Worm (Caenorhabditis elegans) whole organism, young adult: Measurements from ENCODE around the gene gcy-13.
A peak's percentile ranks its signal among the peaks of the same experiment; 100 is the strongest.

ENCODE experiments used
- B0336.3 ChIP-seq: fragments of 200-800 bp; sonication (Bioruptor generic); IDR thresholded peaks from 2 replicates; pipeline ENCODE4 v1.3.6; 2022; ENCODE audit warnings: missing genetic modification characterization, missing compliant biosample characterization
- F10E7.11 ChIP-seq: sonication (generic microtip); optimal IDR thresholded peaks from 2 replicates; lab custom pipeline; 2017; ENCODE audit warnings: mild to moderate bottlenecking, missing genetic modification characterization, moderate library complexity, missing compliant biosample characterization
- F22D6.2 ChIP-seq: sonication (generic microtip); optimal IDR thresholded peaks from 2 replicates; lab custom pipeline; 2016; ENCODE audit warnings: mild to moderate bottlenecking, missing genetic modification characterization, missing compliant biosample characterization
- F37B4.10 ChIP-seq: fragments of 200-800 bp; sonication (Bioruptor generic); IDR thresholded peaks from 2 replicates; pipeline ENCODE4 v1.3.6; 2022; ENCODE audit warnings: missing genetic modification characterization, missing compliant biosample characterization
- F39B2.1 ChIP-seq: fragments of 200-800 bp; sonication (Bioruptor generic); IDR thresholded peaks from 2 replicates; pipeline ENCODE4 v1.3.6; 2022; ENCODE audit warnings: missing genetic modification reagents, missing genetic modification characterization, missing compliant biosample characterization
- F49E8.2 ChIP-seq: sonication (generic microtip); optimal IDR thresholded peaks from 3 replicates; lab custom pipeline; 2017; ENCODE audit warnings: missing genetic modification characterization, mild to moderate bottlenecking, missing compliant biosample characterization, antibody characterized with exemption, moderate library complexity; ENCODE audit not compliant: insufficient read depth
- F52B5.7 ChIP-seq: sonication (generic microtip); optimal IDR thresholded peaks from 2 replicates; lab custom pipeline; 2016; ENCODE audit warnings: mild to moderate bottlenecking, missing genetic modification characterization, missing compliant biosample characterization
- Y53F4B.3 ChIP-seq: fragments of 200-800 bp; sonication (Bioruptor generic); IDR thresholded peaks from 2 replicates; pipeline ENCODE4 v1.3.6; 2022; ENCODE audit warnings: missing genetic modification reagents, missing genetic modification characterization, missing compliant biosample characterization
- Y67H2A.10 ChIP-seq: fragments of 200-800 bp; sonication (Bioruptor generic); conservative IDR thresholded peaks from 2 replicates; pipeline ENCODE4 v1.3.6; 2022; ENCODE audit warnings: missing genetic modification reagents, missing genetic modification characterization, missing compliant biosample characterization
- Y95B8A.8 ChIP-seq: fragments of 200-800 bp; sonication (Bioruptor generic); IDR thresholded peaks from 2 replicates; pipeline ENCODE4 v1.3.6; 2022; ENCODE audit warnings: missing genetic modification reagents, missing genetic modification characterization, missing compliant biosample characterization
- atf-7 ChIP-seq: sonication (generic microtip); optimal IDR thresholded peaks from 2 replicates; lab custom pipeline; 2017; ENCODE audit warnings: mild to moderate bottlenecking, missing genetic modification characterization, missing compliant biosample characterization
- attf-3 ChIP-seq: fragments of 200-800 bp; sonication (Bioruptor generic); conservative IDR thresholded peaks from 2 replicates; pipeline ENCODE4 v1.3.6; 2022; ENCODE audit warnings: missing genetic modification reagents, missing genetic modification characterization, missing compliant biosample characterization
- ccch-3 ChIP-seq: fragments of 200-800 bp; sonication (Bioruptor generic); optimal IDR thresholded peaks from 2 replicates; lab custom pipeline; 2018; ENCODE audit warnings: mild to moderate bottlenecking, missing genetic modification characterization, missing compliant biosample characterization
- cebp-2 ChIP-seq: fragments of 200-800 bp; sonication (Bioruptor generic); IDR thresholded peaks from 2 replicates; pipeline ENCODE4 v1.3.6; 2022; ENCODE audit warnings: missing genetic modification characterization, missing compliant biosample characterization
- ceh-79 ChIP-seq: sonication (generic microtip); optimal IDR thresholded peaks from 2 replicates; lab custom pipeline; 2017; ENCODE audit warnings: mild to moderate bottlenecking, missing genetic modification characterization, missing compliant biosample characterization
- chd-7 ChIP-seq: sonication (generic microtip); optimal IDR thresholded peaks from 2 replicates; lab custom pipeline; 2016; ENCODE audit warnings: mild to moderate bottlenecking, missing genetic modification characterization, moderate library complexity, missing compliant biosample characterization
- efl-1 ChIP-seq: fragments of 150-350 bp; optimal IDR thresholded peaks from 2 replicates; lab custom pipeline; 2014; ENCODE audit warnings: missing biosample characterization, missing genetic modification reagents, missing genetic modification characterization
- egl-18 ChIP-seq: fragments of 200-800 bp; sonication (Bioruptor generic); IDR thresholded peaks from 2 replicates; pipeline ENCODE4 v1.3.6; 2022; ENCODE audit warnings: missing genetic modification reagents, missing genetic modification characterization, missing compliant biosample characterization
- egl-44 ChIP-seq: fragments of 200-800 bp; sonication (Bioruptor generic); IDR thresholded peaks from 2 replicates; pipeline ENCODE4 v1.3.6; 2022; ENCODE audit warnings: missing genetic modification reagents, missing genetic modification characterization, missing compliant biosample characterization
- egrh-3 ChIP-seq: fragments of 200-800 bp; sonication (Bioruptor generic); IDR thresholded peaks from 2 replicates; pipeline ENCODE4 v1.3.6; 2022; ENCODE audit warnings: missing genetic modification reagents, missing genetic modification characterization, missing compliant biosample characterization
- gei-17 ChIP-seq: fragments of 200-800 bp; sonication (Bioruptor generic); optimal IDR thresholded peaks from 2 replicates; lab custom pipeline; 2018; ENCODE audit warnings: mild to moderate bottlenecking, missing genetic modification characterization, missing compliant biosample characterization
- lag-1 ChIP-seq: fragments of 200-800 bp; sonication (Bioruptor generic); IDR thresholded peaks from 2 replicates; pipeline ENCODE4 v1.3.6; 2022; ENCODE audit warnings: missing genetic modification reagents, missing genetic modification characterization, missing compliant biosample characterization
- let-526 ChIP-seq: fragments of 200-800 bp; sonication (Bioruptor generic); IDR thresholded peaks from 2 replicates; pipeline ENCODE4 v1.3.6; 2022; ENCODE audit warnings: missing genetic modification reagents, missing genetic modification characterization, missing compliant biosample characterization
- lir-1 ChIP-seq: fragments of 200-800 bp; sonication (Bioruptor generic); conservative IDR thresholded peaks from 2 replicates; pipeline ENCODE4 v1.3.6; 2022; ENCODE audit warnings: missing genetic modification reagents, missing genetic modification characterization, missing compliant biosample characterization
- madf-10 ChIP-seq: sonication (generic microtip); optimal IDR thresholded peaks from 2 replicates; lab custom pipeline; 2016; ENCODE audit warnings: mild to moderate bottlenecking, missing genetic modification characterization, missing compliant biosample characterization
- madf-3 ChIP-seq: fragments of 200-800 bp; sonication (Bioruptor generic); IDR thresholded peaks from 2 replicates; pipeline ENCODE4 v1.3.6; 2022; ENCODE audit warnings: missing genetic modification reagents, missing genetic modification characterization, missing compliant biosample characterization
- madf-6 ChIP-seq: fragments of 200-800 bp; sonication (Bioruptor generic); IDR thresholded peaks from 2 replicates; pipeline ENCODE4 v1.3.6; 2022; ENCODE audit warnings: missing genetic modification reagents, missing genetic modification characterization, missing compliant biosample characterization
- madf-8 ChIP-seq: fragments of 200-800 bp; sonication (Bioruptor generic); conservative IDR thresholded peaks from 2 replicates; pipeline ENCODE4 v1.3.6; 2022; ENCODE audit warnings: missing genetic modification reagents, missing genetic modification characterization, missing compliant biosample characterization
- mxl-1 ChIP-seq: sonication (generic microtip); optimal IDR thresholded peaks from 2 replicates; lab custom pipeline; 2016; ENCODE audit warnings: missing genetic modification characterization, missing compliant biosample characterization
- nfya-2 ChIP-seq: fragments of 200-800 bp; sonication (Bioruptor generic); IDR thresholded peaks from 2 replicates; pipeline ENCODE4 v1.3.6; 2022; ENCODE audit warnings: missing genetic modification reagents, missing genetic modification characterization, missing compliant biosample characterization
- nfyb-1 ChIP-seq: fragments of 200-800 bp; sonication (Bioruptor generic); IDR thresholded peaks from 2 replicates; pipeline ENCODE4 v1.3.6; 2022; ENCODE audit warnings: missing genetic modification reagents, missing genetic modification characterization, missing compliant biosample characterization
- nhr-90 ChIP-seq: sonication (generic microtip); optimal IDR thresholded peaks from 2 replicates; lab custom pipeline; 2016; ENCODE audit warnings: missing genotype, mild to moderate bottlenecking, missing genetic modification characterization, missing compliant biosample characterization
- rpc-1 ChIP-seq, 2 experiments: fragments of 150-350 bp in 1 of 2; sonication (generic microtip) in 1 of 2; optimal IDR thresholded peaks; 2 replicates each; lab custom pipeline; 2014 to 2018; ENCODE audit warnings: missing biosample characterization in 1 of 2, missing genetic modification characterization in 1 of 2, missing genetic modification reagents in 1 of 2, missing genotype in 1 of 2
- sdz-38 ChIP-seq: sonication (generic microtip); optimal IDR thresholded peaks from 2 replicates; lab custom pipeline; 2016; ENCODE audit warnings: missing genotype, missing genetic modification characterization, missing compliant biosample characterization
- snpc-3.4 ChIP-seq: sonication (generic microtip); optimal IDR thresholded peaks from 2 replicates; lab custom pipeline; 2017; ENCODE audit warnings: missing genetic modification characterization, mild to moderate bottlenecking, missing compliant biosample characterization, antibody characterized with exemption, moderate library complexity, missing genotype, missing genetic modification reagents
- somi-1 ChIP-seq: fragments of 200-800 bp; sonication (Bioruptor generic); optimal IDR thresholded peaks from 2 replicates; lab custom pipeline; 2018; ENCODE audit warnings: mild to moderate bottlenecking, missing genetic modification characterization, missing compliant biosample characterization
- tlf-1 ChIP-seq: fragments of 200-800 bp; sonication (Bioruptor generic); optimal IDR thresholded peaks from 2 replicates; lab custom pipeline; 2018; ENCODE audit warnings: mild to moderate bottlenecking, missing genetic modification characterization, missing compliant biosample characterization
- xnd-1 ChIP-seq: sonication (generic microtip); optimal IDR thresholded peaks from 2 replicates; lab custom pipeline; 2016; ENCODE audit warnings: missing genotype, missing genetic modification reagents, missing genetic modification characterization, missing compliant biosample characterization
- ztf-18 ChIP-seq: sonication (generic microtip); optimal IDR thresholded peaks from 2 replicates; lab custom pipeline; 2016; ENCODE audit warnings: missing genotype, mild to moderate bottlenecking, missing genetic modification characterization, missing compliant biosample characterization
- ztf-28 ChIP-seq: fragments of 200-800 bp; sonication (Bioruptor generic); IDR thresholded peaks from 2 replicates; pipeline ENCODE4 v1.3.6; 2022; ENCODE audit warnings: missing genetic modification reagents, missing genetic modification characterization, missing compliant biosample characterization
- ztf-6 ChIP-seq: fragments of 200-800 bp; sonication (Bioruptor generic); IDR thresholded peaks from 2 replicates; pipeline ENCODE4 v1.3.6; 2022; ENCODE audit warnings: missing genetic modification reagents, missing genetic modification characterization, missing compliant biosample characterization

gcy-13 gene

DNA sequence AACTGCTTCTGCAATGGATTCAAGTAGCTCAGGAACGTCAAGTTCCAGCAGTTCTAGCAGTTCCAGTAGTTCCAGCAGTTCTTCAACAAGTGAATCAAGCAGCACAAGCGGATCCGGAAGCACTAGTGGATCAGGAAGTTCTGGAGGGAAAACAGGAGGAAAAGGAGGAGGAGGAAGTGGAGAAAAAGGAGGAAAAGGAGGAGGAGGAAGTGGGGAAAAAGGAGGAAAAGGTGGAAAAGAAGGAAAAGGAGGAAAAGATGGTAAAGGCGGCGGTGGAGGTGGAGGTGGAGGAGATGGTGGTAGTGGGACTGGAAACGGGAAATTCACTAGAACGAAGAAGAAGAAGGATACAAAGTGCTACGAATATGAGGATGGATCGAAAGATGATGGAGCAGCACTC lies 37.2 kb upstream of the gcy-13 start:
- TF ChIP-seq gei-17 (peak; percentile 20), nfyb-1 (no peak), xnd-1 (tag; lab: Kevin White, UChicago) (no peak), egrh-3 (GFP tag; lab: Robert Waterston, UW) (peak; percentile 49), snpc-3.4 (no peak), somi-1 (GFP tag; lab: Kevin White, UChicago) (no peak), cebp-2 (no peak)

DNA sequence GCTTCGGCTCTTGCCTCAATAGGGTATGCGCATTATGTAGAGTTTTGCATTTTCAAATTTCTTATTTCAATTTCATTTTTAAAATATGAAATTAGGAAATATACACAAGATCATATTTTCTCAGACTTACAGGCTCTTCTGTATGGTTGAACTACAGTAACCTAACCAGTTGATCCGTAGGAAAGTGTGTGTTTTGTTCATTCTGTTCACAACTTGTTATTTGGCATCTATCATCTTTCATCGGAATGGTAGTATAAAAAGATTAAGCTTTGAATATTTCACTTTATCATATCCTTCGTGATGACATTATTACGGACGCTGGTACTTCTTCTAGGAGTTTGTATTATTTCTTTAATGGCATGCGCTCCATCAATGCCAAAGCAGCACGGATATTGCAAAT lies 36.6 kb upstream of the gcy-13 start, which contains the start of gene K01D12.10:
K01D12.10 (plus strand) TSS at position 301 of the 400 bp plus-strand sequence.
- TF ChIP-seq madf-10 (tag; lab: Kevin White, UChicago) (no peak), sdz-38 (tag; lab: Kevin White, UChicago) (no peak), ztf-6 (GFP tag; lab: Robert Waterston, UW) (no peak), madf-3 (GFP tag; lab: Robert Waterston, UW) (no peak), Y67H2A.10 (GFP tag; lab: Robert Waterston, UW) (no peak), ceh-79 (no peak), nhr-90 (tag; lab: Kevin White, UChicago) (no peak), madf-8 (GFP tag; lab: Robert Waterston, UW) (no peak), ccch-3 (GFP tag; lab: Kevin White, UChicago) (no peak), tlf-1 (GFP tag; lab: Kevin White, UChicago) (no peak), F10E7.11 (tag; lab: Kevin White, UChicago) (no peak), let-526 (GFP tag; lab: Robert Waterston, UW) (no peak), Y95B8A.8 (GFP tag; lab: Robert Waterston, UW) (no peak), F52B5.7 (tag; lab: Kevin White, UChicago) (no peak), ztf-28 (GFP tag; lab: Robert Waterston, UW) (no peak), nfya-2 (GFP tag; lab: Robert Waterston, UW) (no peak), lag-1 (GFP tag; lab: Robert Waterston, UW) (no peak), rpc-1 (optimal IDR thresholded peaks at IDR 0.05; lab: Kevin White, UChicago) (no peak), rpc-1 (tag; optimal IDR thresholded peaks at IDR 0.05; lab: Kevin White, UChicago) (no peak)

DNA sequence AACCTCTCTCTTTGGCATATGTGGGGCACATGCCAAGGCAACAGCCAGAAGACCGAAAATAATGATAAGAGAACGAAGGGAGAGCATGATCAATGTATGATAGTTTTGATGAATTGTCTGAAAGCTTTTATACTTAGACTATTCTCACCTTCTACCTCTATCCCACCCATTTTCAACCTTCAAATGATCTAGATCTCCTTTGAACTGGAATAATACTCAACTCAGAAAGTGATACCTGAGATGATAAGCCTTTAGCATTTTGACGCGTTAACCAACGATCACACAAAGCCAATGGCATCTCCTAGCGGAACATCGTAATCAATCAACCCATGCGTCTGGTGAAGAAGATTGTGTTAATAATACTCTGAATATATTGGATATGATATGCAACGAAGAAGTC lies 35.2 kb upstream of the gcy-13 start, which contains the start of gene K01D12.9:
K01D12.9 (minus strand) TSS at position 101 of the 400 bp plus-strand sequence.
- TF ChIP-seq snpc-3.4: no peak
- TF ChIP-seq F39B2.1 (GFP tag; lab: Robert Waterston, UW): no peak
- no peak for TF ChIP-seq ztf-18
- TF ChIP-seq, all 124 proteins: peak for 0

DNA sequence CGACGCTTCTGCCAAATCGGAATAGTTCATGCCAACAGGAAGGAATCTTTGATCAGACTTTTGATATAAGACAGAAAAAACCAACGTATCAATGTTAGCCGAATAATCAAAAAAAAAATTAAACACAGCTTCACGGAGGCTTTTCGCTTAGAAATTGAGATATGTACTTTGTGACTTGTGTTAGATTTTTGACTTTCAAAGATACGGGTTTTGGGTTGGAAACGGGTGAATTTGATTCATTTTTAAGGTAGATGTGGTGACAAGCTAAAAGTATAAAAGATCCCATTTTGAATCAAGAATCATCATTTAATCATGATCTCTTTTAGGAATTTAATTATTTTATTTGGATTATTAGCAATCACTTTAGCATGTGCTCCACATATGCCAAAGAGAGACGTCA lies 33.0 kb upstream of the gcy-13 start, which contains the start of gene K01D12.8:
K01D12.8 (plus strand) TSS at position 301 of the 400 bp plus-strand sequence.
- TF ChIP-seq F49E8.2: no peak
- no peak for TF ChIP-seq mxl-1 (tag; lab: Kevin White, UChicago)
- no peak for TF ChIP-seq chd-7 (tag; lab: Kevin White, UChicago)
- no peak for TF ChIP-seq Y67H2A.10 (GFP tag; lab: Robert Waterston, UW)
- no peak for TF ChIP-seq rpc-1 (optimal IDR thresholded peaks at IDR 0.05; lab: Kevin White, UChicago)
- TF ChIP-seq rpc-1 (tag; optimal IDR thresholded peaks at IDR 0.05; lab: Kevin White, UChicago): no peak

DNA sequence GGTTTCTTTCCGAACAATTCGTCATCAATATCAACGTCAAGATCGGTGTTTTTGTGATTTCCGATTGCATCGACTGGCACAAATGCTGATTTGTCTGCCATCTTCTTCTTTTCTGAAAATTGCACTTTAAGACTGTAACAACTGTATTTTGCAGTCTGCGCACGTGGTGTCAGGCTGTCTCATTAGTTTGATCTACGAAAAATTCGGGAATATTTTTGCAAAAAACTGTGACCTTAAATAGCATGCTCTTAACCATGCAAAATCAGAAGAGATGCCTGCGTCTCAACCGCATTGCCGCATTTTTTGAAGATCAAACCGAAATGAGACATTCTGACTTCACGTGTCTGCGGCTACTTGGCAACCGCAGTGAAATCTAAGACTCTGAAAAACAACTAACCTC lies 32.0 kb upstream of the gcy-13 start, which contains the start of gene K01D12.7:
K01D12.7 (minus strand) TSS at position 101 of the 400 bp plus-strand sequence.
- no peak for TF ChIP-seq F22D6.2 (tag; lab: Kevin White, UChicago)
- peak; percentile 80 for TF ChIP-seq madf-6 (GFP tag; lab: Robert Waterston, UW)
- TF ChIP-seq attf-3 (GFP tag; lab: Robert Waterston, UW): 0 out of 2 replicates have a peak, but pooled peaks have one; percentile 31
- TF ChIP-seq atf-7: no peak
- TF ChIP-seq Y53F4B.3 (GFP tag; lab: Robert Waterston, UW): no peak
- no peak for TF ChIP-seq lir-1 (GFP tag; lab: Robert Waterston, UW)
- TF ChIP-seq B0336.3 (GFP tag; lab: Robert Waterston, UW): no peak
- no peak for TF ChIP-seq egl-18 (GFP tag; lab: Robert Waterston, UW)
- TF ChIP-seq madf-8 (GFP tag; lab: Robert Waterston, UW): 0 out of 2 replicates have a peak, but pooled peaks have one; percentile 7
- no peak for TF ChIP-seq egl-44
- peak; percentile 22 for TF ChIP-seq efl-1 (GFP tag; lab: Kevin White, UChicago)
- TF ChIP-seq F37B4.10 (GFP tag; lab: Robert Waterston, UW): no peak
